Fruit fly (Drosophila melanogaster): Measurements from ENCODE around the gene SelT.

DNA sequence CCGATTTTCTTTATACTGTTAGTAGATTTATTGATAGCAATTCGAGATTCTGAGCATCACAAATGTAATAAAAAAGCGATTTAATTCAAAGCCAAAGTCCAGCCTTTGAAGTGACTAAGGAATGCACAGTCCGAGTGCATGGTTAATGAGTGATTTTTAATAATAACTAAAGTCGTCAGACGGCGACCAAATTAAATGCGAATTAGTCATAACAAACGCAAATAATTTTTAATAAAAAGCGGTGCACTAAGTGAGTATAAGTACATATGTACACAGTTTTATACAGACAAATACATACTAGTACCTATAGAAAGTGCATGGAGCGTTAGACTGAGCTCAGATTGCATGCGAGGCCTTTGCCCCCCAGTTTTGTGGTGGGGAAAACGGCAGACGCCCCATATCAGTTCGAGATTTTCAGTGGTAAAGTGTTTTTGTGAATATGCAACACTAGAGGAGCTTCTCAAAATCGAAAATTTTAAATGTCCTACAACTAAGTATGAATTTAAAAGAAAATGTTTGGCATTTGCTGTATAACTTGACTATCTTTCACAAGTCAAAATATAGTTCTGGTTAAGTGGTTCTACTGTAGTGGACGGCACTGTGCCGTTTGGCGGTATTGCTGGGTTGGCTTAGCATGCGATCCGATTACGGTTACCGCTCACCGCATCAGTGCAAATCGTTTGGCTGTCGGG, 7.9 kb upstream of the SelT start:
- TF ChIP-seq tj (GFP tag; optimal IDR thresholded peaks at IDR 0.05) (peak; percentile 64), cnc (optimal IDR thresholded peaks at IDR 0.05) (no peak)
